Worm (Caenorhabditis elegans) whole organism, L4 larva: Measurements from ENCODE around the gene ceh-34.

Source experiments
- D1046.2 ChIP-seq: fragments of 200-800 bp; sonication (Bioruptor generic); IDR thresholded peaks from 2 replicates; pipeline ENCODE4 v1.3.6; 2022; ENCODE audit warnings: missing genetic modification characterization, missing compliant biosample characterization
- F37D6.2 ChIP-seq: sonication (generic microtip); optimal IDR thresholded peaks from 2 replicates; lab custom pipeline; 2016; ENCODE audit warnings: mild to moderate bottlenecking, missing genetic modification characterization, missing compliant biosample characterization
- F49E8.2 ChIP-seq: sonication (generic microtip); optimal IDR thresholded peaks from 2 replicates; lab custom pipeline; 2016; ENCODE audit warnings: missing compliant biosample characterization, mild to moderate bottlenecking, missing genetic modification characterization, borderline replicate concordance
- R02D3.7 ChIP-seq: fragments of 150-350 bp; sonication (generic microtip); optimal IDR thresholded peaks from 3 replicates; lab custom pipeline; 2014; ENCODE audit warnings: missing biosample characterization, missing genetic modification characterization
- Y75B8A.6 ChIP-seq: fragments of 200-800 bp; sonication (Bioruptor generic); IDR thresholded peaks from 2 replicates; pipeline ENCODE4 v1.3.6; 2022; ENCODE audit warnings: missing genetic modification reagents, missing genetic modification characterization, missing compliant biosample characterization
- aha-1 ChIP-seq: fragments of 150-350 bp; peaks from one replicate; lab custom pipeline; 2014; ENCODE audit warnings: missing biosample characterization, missing genetic modification characterization
- aly-2 ChIP-seq: sonication (generic microtip); optimal IDR thresholded peaks from 2 replicates; lab custom pipeline; 2018; ENCODE audit warnings: missing biosample characterization, missing genetic modification characterization
- arid-1 ChIP-seq: fragments of 200-800 bp; sonication (Bioruptor generic); conservative IDR thresholded peaks from 2 replicates; pipeline ENCODE4 v1.3.6; 2022; ENCODE audit warnings: missing genetic modification reagents, missing genetic modification characterization, missing compliant biosample characterization
- ceh-28 ChIP-seq: fragments of 150-350 bp; optimal IDR thresholded peaks from 2 replicates; lab custom pipeline; 2014; ENCODE audit warnings: missing biosample characterization, missing genetic modification reagents, missing genetic modification characterization
- ceh-62 ChIP-seq: sonication (generic microtip); optimal IDR thresholded peaks from 2 replicates; lab custom pipeline; 2017; ENCODE audit warnings: missing biosample characterization, missing genetic modification characterization
- cey-2 ChIP-seq: sonication (generic microtip); optimal IDR thresholded peaks from 3 replicates; lab custom pipeline; 2017; ENCODE audit warnings: missing genetic modification characterization, mild to moderate bottlenecking, missing compliant biosample characterization, antibody characterized with exemption, borderline replicate concordance; ENCODE audit not compliant: insufficient read depth
- ctbp-1 ChIP-seq: fragments of 200-800 bp; sonication (Bioruptor generic); IDR thresholded peaks from 2 replicates; pipeline ENCODE4 v1.3.6; 2022; ENCODE audit warnings: missing genetic modification reagents, missing genetic modification characterization, missing compliant biosample characterization
- dmd-6 ChIP-seq: fragments of 200-800 bp; sonication (Bioruptor generic); IDR thresholded peaks from 2 replicates; pipeline ENCODE4 v1.3.6; 2022; ENCODE audit warnings: missing genetic modification reagents, missing genetic modification characterization, missing compliant biosample characterization
- duxl-1 ChIP-seq: sonication (generic microtip); optimal IDR thresholded peaks from 2 replicates; lab custom pipeline; 2016; ENCODE audit warnings: mild to moderate bottlenecking, missing genetic modification characterization, moderate library complexity, missing compliant biosample characterization; ENCODE audit not compliant: poor library complexity
- fkh-10 ChIP-seq: fragments of 150-350 bp; optimal IDR thresholded peaks from 2 replicates; lab custom pipeline; 2014; ENCODE audit warnings: missing biosample characterization, missing genetic modification reagents, missing genetic modification characterization
- gei-8 ChIP-seq: fragments of 200-800 bp; sonication (Bioruptor generic); optimal IDR thresholded peaks from 2 replicates; lab custom pipeline; 2018; ENCODE audit warnings: mild to moderate bottlenecking, missing genetic modification characterization, missing compliant biosample characterization
- lim-7 ChIP-seq: fragments of 200-800 bp; sonication (Bioruptor generic); IDR thresholded peaks from 2 replicates; pipeline ENCODE4 v1.3.6; 2022; ENCODE audit warnings: missing genetic modification characterization, missing compliant biosample characterization
- lin-13 ChIP-seq: fragments of 150-350 bp; optimal IDR thresholded peaks from 2 replicates; lab custom pipeline; 2014; ENCODE audit warnings: missing biosample characterization, missing genetic modification reagents, missing genetic modification characterization
- madf-5 ChIP-seq, 2 experiments: fragments of 200-800 bp; sonication (Bioruptor generic); IDR thresholded peaks; 2 replicates each; pipeline ENCODE4 v1.3.6; 2022; ENCODE audit warnings: missing compliant biosample characterization in 2 of 2, missing genetic modification characterization in 2 of 2
- nhr-237 ChIP-seq: sonication (generic microtip); optimal IDR thresholded peaks from 2 replicates; lab custom pipeline; 2017; ENCODE audit warnings: missing biosample characterization, missing genetic modification characterization
- nhr-42 ChIP-seq: fragments of 200-800 bp; sonication (Bioruptor generic); IDR thresholded peaks from 2 replicates; pipeline ENCODE4 v1.3.6; 2022; ENCODE audit warnings: missing genetic modification characterization, missing compliant biosample characterization
- nhr-48 ChIP-seq: sonication (generic microtip); optimal IDR thresholded peaks from 2 replicates; lab custom pipeline; 2016; ENCODE audit warnings: mild to moderate bottlenecking, missing genetic modification characterization, missing compliant biosample characterization
- pha-4 ChIP-seq, 2 experiments: fragments of 150-350 bp in 1 of 2; fragments of 200-800 bp in 1 of 2; sonication (Bioruptor generic) in 1 of 2; IDR thresholded peaks in 1 of 2; optimal IDR thresholded peaks in 1 of 2; 2 replicates each; pipeline versions ENCODE4 v1.3.6 to Lab custom; 2014 to 2022; ENCODE audit warnings: missing genetic modification characterization in 2 of 2, missing genetic modification reagents in 2 of 2, missing biosample characterization in 1 of 2, missing compliant biosample characterization in 1 of 2
- rbr-2 ChIP-seq: sonication (generic microtip); optimal IDR thresholded peaks from 2 replicates; lab custom pipeline; 2016; ENCODE audit warnings: missing genotype, missing genetic modification characterization, missing compliant biosample characterization
- saeg-2 ChIP-seq: fragments of 200-800 bp; sonication (Bioruptor generic); IDR thresholded peaks from 2 replicates; pipeline ENCODE4 v1.3.6; 2022; ENCODE audit warnings: missing genetic modification reagents, missing genetic modification characterization, missing compliant biosample characterization
- spr-1 ChIP-seq: sonication (generic microtip); optimal IDR thresholded peaks from 2 replicates; lab custom pipeline; 2016; ENCODE audit warnings: mild to moderate bottlenecking, missing genetic modification characterization, missing compliant biosample characterization
- tra-1 ChIP-seq: fragments of 200-800 bp; sonication (Bioruptor generic); IDR thresholded peaks from 2 replicates; pipeline ENCODE4 v1.3.6; 2022; ENCODE audit warnings: missing genetic modification reagents, missing genetic modification characterization, missing compliant biosample characterization
- unc-62 ChIP-seq, 3 experiments: fragments of 150-350 bp in 1 of 3; sonication (generic microtip); optimal IDR thresholded peaks in 2 of 3; peaks in 1 of 3; 1 replicate in 1 of 3; 2 replicates in 2 of 3; lab custom pipeline; 2014 to 2017; ENCODE audit warnings: missing biosample characterization in 3 of 3, missing genetic modification characterization in 3 of 3, missing genetic modification reagents in 3 of 3, missing genotype in 1 of 3
- zfp-2 ChIP-seq: sonication (generic microtip); optimal IDR thresholded peaks from 2 replicates; lab custom pipeline; 2016; ENCODE audit warnings: mild to moderate bottlenecking, missing genetic modification characterization, missing compliant biosample characterization
- ztf-11 ChIP-seq: fragments of 150-350 bp; optimal IDR thresholded peaks from 2 replicates; lab custom pipeline; 2014; ENCODE audit warnings: missing biosample characterization, missing genetic modification characterization
- ztf-7 ChIP-seq: fragments of 150-350 bp; optimal IDR thresholded peaks from 2 replicates; lab custom pipeline; 2014; ENCODE audit warnings: missing biosample characterization, missing genetic modification characterization

ceh-34 gene

DNA sequence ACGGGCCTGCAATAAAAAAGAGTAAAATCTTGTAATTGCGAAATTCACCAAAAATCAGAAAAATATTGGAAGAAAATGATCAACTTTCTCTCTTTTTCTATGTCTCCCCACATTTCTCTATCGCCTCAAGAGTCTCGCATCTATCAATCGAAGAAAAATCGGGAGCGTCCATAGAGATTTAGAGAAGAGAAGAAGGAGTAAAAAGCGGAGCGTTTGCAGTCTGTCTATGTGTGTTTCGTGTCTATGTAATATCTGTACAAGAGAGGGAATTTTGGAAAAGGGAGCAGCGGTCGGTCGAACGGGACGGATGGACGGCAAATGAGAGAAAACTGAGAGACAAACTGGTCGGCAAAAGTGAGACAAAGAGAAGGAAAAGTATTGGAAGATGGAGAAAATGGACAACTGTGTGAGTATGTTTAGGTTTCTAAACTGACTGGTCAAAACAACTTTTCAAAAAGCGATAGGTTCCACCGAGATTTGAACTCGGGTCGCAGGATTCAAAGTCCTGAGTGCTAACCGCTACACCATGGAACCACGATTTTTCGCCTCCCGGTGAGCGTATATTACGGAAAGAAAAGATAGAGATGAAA lies 10.4 kb upstream of the ceh-34 start (continued):
- TF ChIP-seq dmd-6 (GFP tag; lab: Robert Waterston, UW) (0 out of 2 replicates have a peak, but pooled peaks have one; percentile 37), arid-1 (GFP tag; lab: Robert Waterston, UW) (no peak), cey-2 (no peak), pha-4 (GFP tag; IDR thresholded peaks at IDR 0.05; lab: Robert Waterston, UW) (no peak; the same call in 1 of the 2 replicates), pha-4 (tag; optimal IDR thresholded peaks at IDR 0.05; lab: Kevin White, UChicago) (peak; percentile 13), duxl-1 (tag; lab: Kevin White, UChicago) (peak; percentile 29), nhr-48 (peak; percentile 72), nhr-42 (GFP tag; lab: Robert Waterston, UW) (no peak), rbr-2 (tag; lab: Kevin White, UChicago) (peak; percentile 29), aha-1 (tag; lab: Kevin White, UChicago) (peak; percentile 27), R02D3.7 (tag; lab: Kevin White, UChicago) (no peak), saeg-2 (GFP tag; lab: Robert Waterston, UW) (no peak), ceh-62 (tag; lab: Kevin White, UChicago) (no peak), ctbp-1 (GFP tag; lab: Robert Waterston, UW) (no peak), spr-1 (tag; lab: Kevin White, UChicago) (peak; percentile 69), unc-62 (GFP tag; optimal IDR thresholded peaks at IDR 0.05 in 1 of 2; lab: Kevin White, UChicago) (peak in 1 of 2 experiments; percentile 41), unc-62 (tag; optimal IDR thresholded peaks at IDR 0.05; lab: Kevin White, UChicago) (no peak), D1046.2 (GFP tag; lab: Robert Waterston, UW) (0 out of 2 replicates have a peak, but pooled peaks have one; percentile 47), madf-5 (GFP tag; IDR thresholded peaks at IDR 0.05; lab: Robert Waterston, UW) (no peak), tra-1 (0 out of 2 replicates have a peak, but pooled peaks have one; percentile 25), fkh-10 (GFP tag; lab: Kevin White, UChicago) (no peak)

DNA sequence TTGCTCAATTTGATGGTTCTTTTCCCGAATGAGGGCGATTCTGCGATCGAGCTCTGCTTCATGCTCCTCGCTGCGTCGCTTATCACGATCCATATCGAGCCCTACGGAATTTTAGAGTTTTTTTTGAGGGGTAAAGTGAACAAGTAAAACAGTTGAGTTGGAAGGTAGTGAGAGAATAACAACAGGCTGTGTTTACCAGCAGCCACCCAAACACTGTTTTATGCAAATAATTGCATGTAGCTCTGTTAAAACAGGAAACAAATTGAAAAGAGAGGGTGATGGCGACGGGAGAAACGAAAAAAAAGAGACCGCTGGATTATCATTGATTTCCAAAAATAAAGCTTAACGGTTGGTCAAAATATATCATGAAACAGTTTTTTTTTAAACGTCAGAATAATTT lies 8.9 kb upstream of the ceh-34 start, which contains the start of gene C10G8.8:
TSS of gene C10G8.8 (minus strand) at position 101 of the 400 bp plus-strand sequence.
- no peak for TF ChIP-seq ztf-7 (tag; lab: Kevin White, UChicago)
- no peak for TF ChIP-seq F37D6.2
- TF ChIP-seq gei-8 (GFP tag; lab: Kevin White, UChicago), result no peak
- no peak for TF ChIP-seq F49E8.2

DNA sequence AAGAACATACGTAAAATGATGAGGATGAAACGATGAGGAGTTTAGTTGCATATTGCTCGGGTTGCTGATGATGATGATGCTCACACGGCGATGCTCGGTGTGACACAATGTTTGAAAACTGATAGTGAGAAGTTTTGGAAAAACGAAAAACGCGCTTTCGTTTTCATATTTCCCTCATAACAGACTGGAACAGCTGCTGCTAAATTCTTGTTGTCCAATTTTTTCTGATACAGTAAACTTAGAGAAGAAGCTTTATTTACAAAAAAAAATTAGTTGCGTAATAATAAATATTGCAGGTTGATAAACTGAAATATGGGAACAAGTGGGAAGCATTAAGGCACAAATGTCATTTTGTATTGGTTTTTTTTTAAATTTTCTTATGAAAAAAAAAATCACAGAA lies 5.2 kb upstream of the ceh-34 start, which contains the start of gene ceh-33:
TSS of gene ceh-33 (minus strand) at position 101 of the 400 bp plus-strand sequence.
- TF ChIP-seq ztf-7 (tag; lab: Kevin White, UChicago) (no peak), zfp-2 (tag; lab: Kevin White, UChicago) (no peak), ztf-11 (tag; lab: Kevin White, UChicago) (no peak), Y75B8A.6 (GFP tag; lab: Robert Waterston, UW) (no peak), aha-1 (tag; lab: Kevin White, UChicago) (peak; percentile 18), madf-5 (GFP tag; IDR thresholded peaks at IDR 0.05; lab: Robert Waterston, UW) (no peak), nhr-237 (tag; lab: Kevin White, UChicago) (no peak), lin-13 (GFP tag; lab: Kevin White, UChicago) (no peak), ceh-28 (tag; lab: Kevin White, UChicago) (no peak), lim-7 (GFP tag; lab: Robert Waterston, UW) (no peak), aly-2 (tag; lab: Kevin White, UChicago) (no peak), unc-62 (GFP tag; optimal IDR thresholded peaks at IDR 0.05 in 1 of 2; lab: Kevin White, UChicago) (peak in 1 of 2 experiments; percentile 55), unc-62 (tag; optimal IDR thresholded peaks at IDR 0.05; lab: Kevin White, UChicago) (no peak)

DNA sequence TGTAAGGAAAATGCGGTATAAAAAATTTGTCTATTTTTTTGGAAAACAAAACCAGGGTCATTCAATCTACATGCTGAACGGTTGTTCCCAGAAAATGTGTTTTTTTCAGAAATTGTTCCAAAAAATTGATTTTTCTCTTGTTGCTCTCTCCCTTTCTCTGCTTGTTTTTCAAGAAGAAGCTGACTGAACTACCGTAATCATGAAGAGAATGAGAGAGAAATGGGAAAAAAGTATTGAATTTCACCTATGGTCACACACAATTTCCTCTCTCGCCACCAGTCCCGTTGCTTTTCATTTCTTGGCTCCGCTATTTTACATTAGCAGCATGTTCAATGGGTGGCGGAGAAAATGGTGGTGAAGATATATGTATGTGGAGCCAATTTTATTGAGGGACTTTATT lies 3.4 kb upstream of the ceh-34 start:
- no peak for TF ChIP-seq rbr-2 (tag; lab: Kevin White, UChicago)
- peak in 1 of 2 experiments; percentile 60 for TF ChIP-seq unc-62 (GFP tag; optimal IDR thresholded peaks at IDR 0.05 in 1 of 2; lab: Kevin White, UChicago)
- no peak for TF ChIP-seq unc-62 (tag; optimal IDR thresholded peaks at IDR 0.05; lab: Kevin White, UChicago)
